Fruit fly (Drosophila melanogaster) whole organism, embryonic: Measurements from ENCODE around the gene CG8236.
A peak's percentile ranks its signal among the peaks of the same experiment; 100 is the strongest.

Experiments used
- ATbp ChIP-seq: fragments of 200-800 bp; sonication (Bioruptor generic); optimal IDR thresholded peaks from 2 replicates; lab custom pipeline; 2017; ENCODE audit warnings: missing biosample characterization, mild to moderate bottlenecking, missing genetic modification characterization, missing genetic modification reagents
- B-H2 ChIP-seq: fragments of 200-800 bp; sonication (Bioruptor generic); optimal IDR thresholded peaks from 2 replicates; lab custom pipeline; 2018; ENCODE audit warnings: missing biosample characterization, mild to moderate bottlenecking, missing genetic modification characterization
- Bdp1 ChIP-seq: fragments of 200-800 bp; sonication (Bioruptor generic); optimal IDR thresholded peaks from 3 replicates; lab custom pipeline; 2016; ENCODE audit warnings: missing biosample characterization, missing genetic modification characterization
- Bgb ChIP-seq: fragments of 200-800 bp; sonication (Bioruptor generic); IDR thresholded peaks from 2 replicates; pipeline ENCODE4 v1.3.6; 2022; ENCODE audit warnings: missing biosample characterization, missing genetic modification characterization; ENCODE audit not compliant: partially characterized antibody
- Blimp-1 ChIP-seq: fragments of 200-800 bp; sonication (Bioruptor generic); optimal IDR thresholded peaks from 3 replicates; lab custom pipeline; 2018; ENCODE audit warnings: missing biosample characterization, missing genetic modification characterization, mild to moderate bottlenecking, moderate library complexity, missing genetic modification reagents
- CG10209 ChIP-seq: fragments of 200-800 bp; sonication (Bioruptor generic); optimal IDR thresholded peaks from 3 replicates; lab custom pipeline; 2017; ENCODE audit warnings: missing biosample characterization, mild to moderate bottlenecking, missing genetic modification characterization, missing genetic modification reagents
- CG10321 ChIP-seq: fragments of 200-800 bp; sonication (Bioruptor generic); IDR thresholded peaks from 2 replicates; pipeline ENCODE4 v1.3.6; 2022; ENCODE audit warnings: missing biosample characterization, missing genetic modification characterization
- CG10431 ChIP-seq: fragments of 200-800 bp; sonication (Bioruptor generic); optimal IDR thresholded peaks from 3 replicates; lab custom pipeline; 2018; ENCODE audit warnings: missing biosample characterization, mild to moderate bottlenecking, missing genetic modification characterization
- CG11560 ChIP-seq: fragments of 200-800 bp; sonication (Bioruptor generic); IDR thresholded peaks from 3 replicates; pipeline ENCODE4 v1.3.6; 2022; ENCODE audit warnings: missing biosample characterization, missing genetic modification characterization
- CG12391 ChIP-seq: fragments of 200-800 bp; sonication (Bioruptor generic); optimal IDR thresholded peaks from 3 replicates; lab custom pipeline; 2018; ENCODE audit warnings: missing biosample characterization, mild to moderate bottlenecking, missing genetic modification characterization, moderate library complexity
- CG14860 ChIP-seq: fragments of 200-800 bp; sonication (Bioruptor generic); IDR thresholded peaks from 3 replicates; pipeline ENCODE4 v1.3.6; 2022; ENCODE audit warnings: missing biosample characterization, missing genetic modification characterization; ENCODE audit not compliant: partially characterized antibody
- CG18599 ChIP-seq: fragments of 200-800 bp; sonication (Bioruptor generic); optimal IDR thresholded peaks from 3 replicates; lab custom pipeline; 2017; ENCODE audit warnings: missing biosample characterization, missing genetic modification characterization, mild to moderate bottlenecking, moderate library complexity, missing genetic modification reagents
- CG31365 ChIP-seq: fragments of 200-800 bp; sonication (Bioruptor generic); optimal IDR thresholded peaks from 2 replicates; lab custom pipeline; 2018; ENCODE audit warnings: missing biosample characterization, mild to moderate bottlenecking, missing genetic modification characterization
- CG3847 ChIP-seq: fragments of 200-800 bp; sonication (Bioruptor generic); IDR thresholded peaks from 2 replicates; pipeline ENCODE4 v1.3.6; 2022; ENCODE audit warnings: missing biosample characterization, missing genetic modification characterization
- CG4282 ChIP-seq: fragments of 200-800 bp; sonication (Bioruptor generic); optimal IDR thresholded peaks from 2 replicates; lab custom pipeline; 2016; ENCODE audit warnings: missing biosample characterization, missing genetic modification characterization
- CG4404 ChIP-seq: fragments of 200-800 bp; sonication (Bioruptor generic); IDR thresholded peaks from 2 replicates; pipeline ENCODE4 v1.3.6; 2022; ENCODE audit warnings: missing biosample characterization, missing genetic modification characterization
- CG8089 ChIP-seq: fragments of 200-800 bp; sonication (Bioruptor generic); optimal IDR thresholded peaks from 3 replicates; lab custom pipeline; 2016; ENCODE audit warnings: missing biosample characterization, missing genetic modification characterization
- CG8388 ChIP-seq: fragments of 200-800 bp; sonication (Bioruptor generic); optimal IDR thresholded peaks from 2 replicates; lab custom pipeline; 2019; ENCODE audit warnings: missing biosample characterization, mild to moderate bottlenecking, missing genetic modification characterization, moderate library complexity
- Drgx ChIP-seq: fragments of 200-800 bp; sonication (Bioruptor generic); IDR thresholded peaks from 2 replicates; pipeline ENCODE4 v1.3.6; 2022; ENCODE audit warnings: missing biosample characterization, missing genetic modification characterization
- Hand ChIP-seq: fragments of 200-800 bp; sonication (Bioruptor generic); optimal IDR thresholded peaks from 2 replicates; lab custom pipeline; 2017; ENCODE audit warnings: mild to moderate bottlenecking, missing biosample characterization, missing genetic modification reagents, missing genetic modification characterization
- Med ChIP-seq: fragments of 200-800 bp; sonication (Bioruptor generic); peaks from one replicate; lab custom pipeline; 2016; ENCODE audit warnings: missing biosample characterization, missing genetic modification characterization, mild to moderate bottlenecking, inconsistent platforms, moderate library complexity
- NC2α ChIP-seq: fragments of 200-800 bp; sonication (Bioruptor generic); optimal IDR thresholded peaks from 2 replicates; lab custom pipeline; 2016; ENCODE audit warnings: missing biosample characterization, missing genetic modification characterization
- Oli ChIP-seq: fragments of 200-800 bp; sonication (Bioruptor generic); optimal IDR thresholded peaks from 2 replicates; lab custom pipeline; 2018; ENCODE audit warnings: missing biosample characterization, mild to moderate bottlenecking, missing genetic modification characterization, moderate library complexity
- Sin3A ChIP-seq: fragments of >200 bp; optimal IDR thresholded peaks from 2 replicates; lab custom pipeline; 2018
- Spps ChIP-seq: fragments of 200-800 bp; sonication (Bioruptor generic); optimal IDR thresholded peaks from 2 replicates; lab custom pipeline; 2018; ENCODE audit warnings: missing biosample characterization, mild to moderate bottlenecking, missing genetic modification characterization
- Stat92E ChIP-seq, 3 experiments: fragments of >200 bp in 2 of 3; fragments of 200-800 bp in 1 of 3; sonication (Bioruptor generic) in 1 of 3; optimal IDR thresholded peaks; 2 replicates each; lab custom pipeline; 2017 to 2019; ENCODE audit warnings: missing biosample characterization in 3 of 3, missing genetic modification characterization in 3 of 3, mild to moderate bottlenecking in 1 of 3, moderate library complexity in 1 of 3
- YL-1 ChIP-seq: fragments of 200-800 bp; sonication (Bioruptor generic); optimal IDR thresholded peaks from 3 replicates; lab custom pipeline; 2017; ENCODE audit warnings: missing biosample characterization, mild to moderate bottlenecking, missing genetic modification characterization
- abd-A ChIP-seq: fragments of 200-800 bp; sonication (Bioruptor generic); optimal IDR thresholded peaks from 3 replicates; lab custom pipeline; 2019; ENCODE audit warnings: missing biosample characterization, mild to moderate bottlenecking, missing genetic modification characterization, moderate library complexity
- ap ChIP-seq: fragments of 200-800 bp; sonication (Bioruptor generic); IDR thresholded peaks from 2 replicates; pipeline ENCODE4 v1.3.6; 2022; ENCODE audit warnings: missing biosample characterization, missing genetic modification characterization
- ase ChIP-seq: fragments of 200-800 bp; sonication (Bioruptor generic); IDR thresholded peaks from 3 replicates; pipeline ENCODE4 v1.3.6; 2022; ENCODE audit warnings: missing biosample characterization, missing genetic modification characterization
- ato ChIP-seq: fragments of 200-800 bp; sonication (Bioruptor generic); IDR thresholded peaks from 2 replicates; pipeline ENCODE4 v1.3.6; 2022; ENCODE audit warnings: missing biosample characterization, missing genetic modification characterization; ENCODE audit not compliant: partially characterized antibody
- bbx ChIP-seq: fragments of 200-800 bp; sonication (Bioruptor generic); IDR thresholded peaks from 2 replicates; pipeline ENCODE4 v1.3.6; 2022; ENCODE audit warnings: missing biosample characterization, missing genetic modification characterization; ENCODE audit not compliant: partially characterized antibody
- bigmax ChIP-seq: fragments of 200-800 bp; sonication (Bioruptor generic); optimal IDR thresholded peaks from 2 replicates; lab custom pipeline; 2018; ENCODE audit warnings: missing biosample characterization, mild to moderate bottlenecking, missing genetic modification characterization
- chif ChIP-seq, 2 experiments: fragments of 200-800 bp; sonication (Bioruptor generic); optimal IDR thresholded peaks; 3 replicates each; lab custom pipeline; 2016; ENCODE audit warnings: missing biosample characterization in 2 of 2, missing genetic modification characterization in 2 of 2
- dysf ChIP-seq: fragments of 200-800 bp; sonication (Bioruptor generic); IDR thresholded peaks from 3 replicates; pipeline ENCODE4 v1.3.6; 2022; ENCODE audit warnings: missing biosample characterization, missing genetic modification characterization
- exex ChIP-seq: fragments of 200-800 bp; sonication (Bioruptor generic); optimal IDR thresholded peaks from 4 replicates; lab custom pipeline; 2018; ENCODE audit warnings: missing biosample characterization, mild to moderate bottlenecking, missing genetic modification characterization, moderate library complexity
- fu2 ChIP-seq: fragments of 200-800 bp; sonication (Bioruptor generic); optimal IDR thresholded peaks from 2 replicates; lab custom pipeline; 2016; ENCODE audit warnings: missing biosample characterization, missing genetic modification characterization
- lov ChIP-seq, 2 experiments: fragments of 200-800 bp in 1 of 2; fragments of >200 bp in 1 of 2; sonication (Bioruptor generic) in 1 of 2; IDR thresholded peaks in 1 of 2; optimal IDR thresholded peaks in 1 of 2; 2 replicates in 1 of 2; 3 replicates in 1 of 2; pipeline versions ENCODE4 v1.3.6 to Lab custom; 2017 to 2022; ENCODE audit warnings: missing biosample characterization in 1 of 2, missing genetic modification characterization in 1 of 2
- rib ChIP-seq: fragments of 200-800 bp; sonication (Bioruptor generic); IDR thresholded peaks from 2 replicates; pipeline ENCODE4 v1.3.6; 2022; ENCODE audit warnings: missing biosample characterization, missing genetic modification characterization
- sd ChIP-seq: fragments of 200-800 bp; sonication (Bioruptor generic); optimal IDR thresholded peaks from 3 replicates; lab custom pipeline; 2018; ENCODE audit warnings: missing biosample characterization, mild to moderate bottlenecking, missing genetic modification characterization, moderate library complexity
- slou ChIP-seq: fragments of 200-800 bp; sonication (Bioruptor generic); optimal IDR thresholded peaks from 3 replicates; lab custom pipeline; 2016; ENCODE audit warnings: missing biosample characterization, missing genetic modification characterization
- tgo ChIP-seq: fragments of 200-800 bp; sonication (Bioruptor generic); IDR thresholded peaks from 3 replicates; pipeline ENCODE4 v1.3.6; 2022; ENCODE audit warnings: missing biosample characterization, missing genetic modification characterization
- tna ChIP-seq: fragments of 200-800 bp; sonication (Bioruptor generic); IDR thresholded peaks from 2 replicates; pipeline ENCODE4 v1.3.6; 2022; ENCODE audit warnings: missing biosample characterization, missing genetic modification characterization; ENCODE audit not compliant: partially characterized antibody
- vnd ChIP-seq: fragments of 200-800 bp; sonication (Bioruptor generic); IDR thresholded peaks from 3 replicates; pipeline ENCODE4 v1.3.6; 2022; ENCODE audit warnings: missing biosample characterization, missing genetic modification characterization; ENCODE audit not compliant: partially characterized antibody
- wdn ChIP-seq: fragments of 200-800 bp; sonication (Bioruptor generic); IDR thresholded peaks from 2 replicates; pipeline ENCODE4 v1.3.6; 2022; ENCODE audit warnings: missing biosample characterization, missing genetic modification characterization
- yki ChIP-seq: fragments of >200 bp; optimal IDR thresholded peaks from 3 replicates; lab custom pipeline; 2018
- zen2 ChIP-seq: fragments of 200-800 bp; sonication (Bioruptor generic); IDR thresholded peaks from 3 replicates; pipeline ENCODE4 v1.3.6; 2022; ENCODE audit warnings: missing biosample characterization, missing genetic modification characterization; ENCODE audit not compliant: partially characterized antibody

CG8236 gene

dm6 chr3R:8810397-8811184 lies 41.4 kb downstream of the CG8236 start (continued):
- peak; percentile 89 for TF ChIP-seq NC2α (GFP tag; lab: Kevin White, UChicago)
- TF ChIP-seq Bdp1 (GFP tag; lab: Kevin White, UChicago): peak; percentile 82
- no peak for TF ChIP-seq CG14860 (GFP tag; lab: Robert Waterston, UW)
- TF ChIP-seq Oli (tag; lab: Kevin White, UChicago): no peak
- TF ChIP-seq Spps (tag; lab: Kevin White, UChicago): peak; percentile 33
- TF ChIP-seq Stat92E (GFP tag; optimal IDR thresholded peaks at IDR 0.05; lab: Kevin White, UChicago): no peak
- TF ChIP-seq ap: peak; percentile 27; the same call in 1 of the 2 replicates
- TF ChIP-seq bbx (GFP tag; lab: Robert Waterston, UW): no peak
- TF ChIP-seq ato: no peak
- TF ChIP-seq CG12391 (tag; lab: Kevin White, UChicago): peak; percentile 53
- peak; percentile 36; the same call in 2 of the 3 replicates for TF ChIP-seq dysf (GFP tag; lab: Robert Waterston, UW)
- TF ChIP-seq abd-A (tag; lab: Kevin White, UChicago): peak; percentile 80
- peak; percentile 94 for TF ChIP-seq Med (GFP tag; lab: Kevin White, UChicago)
- TF ChIP-seq CG4404 (GFP tag; lab: Robert Waterston, UW): no peak
- TF ChIP-seq wdn (GFP tag; lab: Robert Waterston, UW): peak; percentile 47; the same call in 1 of the 2 replicates
- no peak for TF ChIP-seq tna (GFP tag; lab: Robert Waterston, UW)
- peak; percentile 83 for TF ChIP-seq CG8089
- TF ChIP-seq Drgx (GFP tag; lab: Robert Waterston, UW): peak; percentile 76
- no peak for TF ChIP-seq yki (lab: Kevin White, UChicago)
- peak; percentile 86 for TF ChIP-seq CG10209 (GFP tag; lab: Kevin White, UChicago)
- TF ChIP-seq YL-1: peak; percentile 93
- TF ChIP-seq tgo (GFP tag; lab: Robert Waterston, UW): peak; percentile 52; the same call in 2 of the 3 replicates
- peak; percentile 25; the same call in 1 of the 2 replicates for TF ChIP-seq Bgb (GFP tag; lab: Robert Waterston, UW)
- TF ChIP-seq vnd: no peak
- TF ChIP-seq CG8388 (GFP tag; lab: Kevin White, UChicago): peak; percentile 65
- TF ChIP-seq B-H2 (GFP tag; lab: Kevin White, UChicago): peak; percentile 93
- TF ChIP-seq bigmax (GFP tag; lab: Kevin White, UChicago): peak; percentile 79
- peak; percentile 91 for TF ChIP-seq CG10431 (GFP tag; lab: Kevin White, UChicago)
- TF ChIP-seq Hand: peak; percentile 85
- TF ChIP-seq fu2 (GFP tag; lab: Kevin White, UChicago): peak; percentile 14
- TF ChIP-seq zen2 (GFP tag; lab: Robert Waterston, UW): no peak
- TF ChIP-seq lov (optimal IDR thresholded peaks at IDR 0.05; lab: Kevin White, UChicago): no peak
- TF ChIP-seq lov (GFP tag; IDR thresholded peaks at IDR 0.05; lab: Robert Waterston, UW): peak; percentile 89; the same call in 2 of the 3 replicates
- TF ChIP-seq Blimp-1: peak; percentile 82
- no peak for TF ChIP-seq CG11560 (tag; lab: Robert Waterston, UW)
- peak; percentile 33 for TF ChIP-seq slou (GFP tag; lab: Kevin White, UChicago)
- peak; percentile 78 for TF ChIP-seq sd
- TF ChIP-seq CG31365 (tag; lab: Kevin White, UChicago): peak; percentile 91
- no peak for TF ChIP-seq Sin3A
- TF ChIP-seq chif (GFP tag; optimal IDR thresholded peaks at IDR 0.05; lab: Kevin White, UChicago): peak; percentile 54 to 68
- TF ChIP-seq CG10321 (GFP tag; lab: Robert Waterston, UW): peak; percentile 54; the same call in 1 of the 2 replicates
- TF ChIP-seq CG4282: peak; percentile 73
- TF ChIP-seq ATbp (GFP tag; lab: Kevin White, UChicago): peak; percentile 98
- peak; percentile 61; the same call in 2 of the 3 replicates for TF ChIP-seq ase (GFP tag; lab: Robert Waterston, UW)
- no peak for TF ChIP-seq CG3847
- peak; percentile 87 for TF ChIP-seq rib
- TF ChIP-seq CG18599 (GFP tag; lab: Kevin White, UChicago): peak; percentile 91
- TF ChIP-seq exex (tag; lab: Kevin White, UChicago): peak; percentile 99
